Fruit fly (Drosophila melanogaster): ENCODE measurements around the gene CG34124.

CG34124 gene

DNA sequence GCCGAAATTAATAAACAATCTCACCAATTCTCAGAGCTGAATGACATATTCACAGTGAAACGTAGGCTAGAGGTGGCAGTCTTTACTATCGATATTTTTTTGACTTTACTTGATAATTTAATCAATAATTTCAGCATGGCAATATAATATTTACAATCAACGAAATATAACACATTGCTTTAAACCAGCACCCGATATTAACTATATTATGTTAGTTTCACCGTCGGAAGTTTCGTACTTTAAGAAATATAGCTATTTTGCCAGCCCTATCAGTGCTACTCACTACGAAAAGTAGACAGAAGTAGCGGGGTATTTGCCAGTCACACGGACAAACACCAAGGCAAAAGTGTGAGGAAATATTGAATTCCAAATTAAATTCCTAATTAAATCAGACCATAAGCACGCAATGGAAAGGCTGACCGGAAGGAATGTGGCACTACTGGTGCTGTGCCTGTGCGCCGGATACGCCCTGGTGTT lies 52.6 kb downstream of the CG34124 start, which contains the start of the genes CG31917, Tfb5 and SelT:
Gene CG31917, minus strand, starts transcription at position 51 of the 477 bp plus-strand sequence.
Gene Tfb5, minus strand, starts transcription at position 51 of the 477 bp plus-strand sequence.
Gene SelT, plus strand, starts transcription at position 139 of the 477 bp plus-strand sequence.
- TF ChIP-seq CG17801 (GFP tag; optimal IDR thresholded peaks at IDR 0.05; ENCODE audit: partially characterized antibody), result peak; percentile 73
